Worm (Caenorhabditis elegans): ENCODE measurements around the gene spig-5.
"Not testable (repeated sequence)": the region's sequence is repeated elsewhere in the genome, so short reads cannot be mapped to it uniquely, and the experiment has no call there.

spig-5 gene

DNA sequence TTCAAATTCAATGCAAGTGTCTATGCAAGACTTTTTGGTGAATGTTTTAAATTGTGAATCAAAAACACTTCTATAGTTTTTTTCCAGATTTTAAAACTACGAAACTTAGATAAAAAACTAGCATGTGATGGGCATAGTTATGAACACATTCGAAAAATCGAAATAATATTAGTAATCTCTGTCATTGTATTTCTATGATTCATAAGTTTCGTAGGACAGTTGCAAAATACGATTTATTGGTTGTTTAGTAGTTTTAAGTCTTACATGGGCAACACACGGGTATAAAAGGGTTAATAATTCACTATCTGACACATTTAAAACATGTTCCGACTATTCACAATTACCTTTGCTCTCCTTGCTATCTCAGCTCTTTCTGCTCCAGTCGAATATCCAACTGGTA, at the start of gene spig-5:
Gene spig-5, plus strand, starts transcription at position 301 of the 400 bp plus-strand sequence.
- not testable (repeated sequence) for TF ChIP-seq F13C5.2 (tag; optimal IDR thresholded peaks at IDR 0.05); tra-4 (tag; optimal IDR thresholded peaks at IDR 0.05); sea-1 (GFP tag; conservative IDR thresholded peaks at IDR 0.05)

DNA sequence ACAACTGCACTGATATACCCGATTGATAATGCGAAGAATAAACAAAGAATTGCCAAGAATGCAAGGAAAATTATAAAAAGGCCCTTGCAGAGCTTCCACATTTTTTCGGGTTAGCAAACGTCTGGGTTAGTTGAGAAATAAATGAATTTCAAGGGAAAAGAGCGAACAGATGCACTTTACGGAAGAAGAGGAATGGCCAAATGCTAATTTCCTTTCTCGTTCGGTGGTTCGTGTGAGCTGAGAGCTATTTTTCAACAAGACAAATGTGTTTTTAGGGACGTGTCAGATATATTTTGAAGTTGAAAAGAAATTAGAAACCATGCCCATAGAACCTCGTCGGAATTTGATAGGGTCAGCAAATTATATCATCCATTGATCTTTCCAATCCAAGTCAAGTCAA, 47.4 kb upstream of the spig-5 start, which contains the start of gene F40G12.2:
Gene F40G12.2, minus strand, starts transcription at position 101 of the 400 bp plus-strand sequence.
- no peak for TF ChIP-seq F13C5.2 (tag; optimal IDR thresholded peaks at IDR 0.05)
- TF ChIP-seq hmg-4 (GFP tag; optimal IDR thresholded peaks at IDR 0.05): no peak
- no peak for TF ChIP-seq ets-7 (tag; optimal IDR thresholded peaks at IDR 0.05)
- TF ChIP-seq B0310.2 (tag; optimal IDR thresholded peaks at IDR 0.05): no peak
- TF ChIP-seq tra-4 (tag; optimal IDR thresholded peaks at IDR 0.05): no peak
- no peak for TF ChIP-seq ama-1 (optimal IDR thresholded peaks at IDR 0.05)
- TF ChIP-seq scrt-1 (GFP tag; IDR thresholded peaks at IDR 0.05): no peak
- no peak for TF ChIP-seq hnd-1 (tag; optimal IDR thresholded peaks at IDR 0.05)
- TF ChIP-seq ceh-36 (tag; optimal IDR thresholded peaks at IDR 0.05): no peak
- no peak for TF ChIP-seq ceh-13 (GFP tag; optimal IDR thresholded peaks at IDR 0.05)
- no peak for TF ChIP-seq tbx-37 (GFP tag; conservative IDR thresholded peaks at IDR 0.05)
- no peak for TF ChIP-seq tbx-11 (GFP tag; IDR thresholded peaks at IDR 0.05)
- no peak for TF ChIP-seq aly-1 (tag; optimal IDR thresholded peaks at IDR 0.05)
- TF ChIP-seq pes-1 (GFP tag; IDR thresholded peaks at IDR 0.05): no peak
- TF ChIP-seq sea-1 (GFP tag; conservative IDR thresholded peaks at IDR 0.05): no peak
- no peak for TF ChIP-seq flt-1 (GFP tag; IDR thresholded peaks at IDR 0.05)
- no peak for TF ChIP-seq hmbx-1 (tag; optimal IDR thresholded peaks at IDR 0.05)

DNA sequence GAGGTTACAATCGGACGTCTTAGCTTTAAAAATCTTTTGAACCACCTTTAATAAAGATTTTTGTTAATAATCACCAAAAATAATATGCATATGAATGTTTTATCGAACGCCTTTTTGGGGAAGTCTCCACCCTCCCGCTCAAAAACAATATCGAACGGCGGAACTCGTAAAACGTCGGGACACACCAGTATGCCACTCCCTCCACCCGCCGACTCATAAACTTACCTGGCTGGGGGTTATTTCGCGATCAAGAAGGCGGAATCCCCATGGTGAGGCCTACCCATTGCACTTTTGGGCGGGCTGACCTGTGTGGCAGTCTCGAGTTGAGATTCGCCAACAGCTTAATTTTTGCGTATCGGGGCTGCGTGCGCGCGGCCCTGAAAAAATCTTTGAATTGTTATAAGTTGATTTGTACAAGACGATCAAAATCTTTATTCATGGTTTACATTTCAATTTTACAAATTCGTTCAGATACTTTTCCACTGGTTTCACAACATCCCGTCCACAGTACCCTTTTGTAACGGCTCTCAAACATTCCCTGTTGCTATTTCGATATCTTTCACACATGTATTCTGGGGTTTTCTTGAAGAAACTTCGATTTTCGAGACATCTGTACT, 40.8 kb upstream of the spig-5 start:
- TF ChIP-seq ama-1 (optimal IDR thresholded peaks at IDR 0.05): no peak
- TF ChIP-seq sea-1 (GFP tag; conservative IDR thresholded peaks at IDR 0.05): no peak

DNA sequence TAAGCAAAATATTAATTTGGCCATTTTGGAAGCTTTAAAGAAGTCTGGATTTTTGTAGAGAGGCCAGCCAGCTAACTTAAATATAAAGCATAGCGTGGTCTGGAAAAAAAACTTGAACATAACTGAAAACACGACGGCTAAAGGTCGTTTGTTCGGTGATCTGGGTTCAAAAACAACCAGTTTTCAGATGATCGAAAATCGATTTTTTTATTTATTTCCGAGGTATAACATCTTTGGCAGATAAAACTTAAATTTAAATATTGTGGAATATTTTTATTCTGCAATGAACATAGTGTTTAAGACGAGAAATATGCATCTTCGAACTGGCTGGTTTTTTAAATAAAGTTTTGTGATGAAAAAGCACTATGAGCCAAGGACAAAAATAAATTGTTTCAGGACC, 39.6 kb upstream of the spig-5 start, which contains the start of gene F40G12.4:
Gene F40G12.4, minus strand, starts transcription at position 101 of the 400 bp plus-strand sequence.
- no peak for TF ChIP-seq hnd-1 (tag; optimal IDR thresholded peaks at IDR 0.05)
- TF ChIP-seq B0310.2 (tag; optimal IDR thresholded peaks at IDR 0.05): no peak
- TF ChIP-seq ceh-36 (tag; optimal IDR thresholded peaks at IDR 0.05): no peak
- TF ChIP-seq hmbx-1 (tag; optimal IDR thresholded peaks at IDR 0.05): no peak
- TF ChIP-seq flt-1 (GFP tag; IDR thresholded peaks at IDR 0.05): no peak
- no peak for TF ChIP-seq ceh-13 (GFP tag; optimal IDR thresholded peaks at IDR 0.05)
- TF ChIP-seq pes-1 (GFP tag; IDR thresholded peaks at IDR 0.05): no peak
- TF ChIP-seq tra-4 (tag; optimal IDR thresholded peaks at IDR 0.05): no peak
- TF ChIP-seq ets-7 (tag; optimal IDR thresholded peaks at IDR 0.05): no peak
- TF ChIP-seq aly-1 (tag; optimal IDR thresholded peaks at IDR 0.05): no peak
- TF ChIP-seq scrt-1 (GFP tag; IDR thresholded peaks at IDR 0.05): no peak
- no peak for TF ChIP-seq tbx-11 (GFP tag; IDR thresholded peaks at IDR 0.05)
- TF ChIP-seq sea-1 (GFP tag; conservative IDR thresholded peaks at IDR 0.05): no peak
- TF ChIP-seq ama-1 (optimal IDR thresholded peaks at IDR 0.05): no peak
- no peak for TF ChIP-seq tbx-37 (GFP tag; conservative IDR thresholded peaks at IDR 0.05)
- no peak for TF ChIP-seq hmg-4 (GFP tag; optimal IDR thresholded peaks at IDR 0.05)
- no peak for TF ChIP-seq F13C5.2 (tag; optimal IDR thresholded peaks at IDR 0.05)

DNA sequence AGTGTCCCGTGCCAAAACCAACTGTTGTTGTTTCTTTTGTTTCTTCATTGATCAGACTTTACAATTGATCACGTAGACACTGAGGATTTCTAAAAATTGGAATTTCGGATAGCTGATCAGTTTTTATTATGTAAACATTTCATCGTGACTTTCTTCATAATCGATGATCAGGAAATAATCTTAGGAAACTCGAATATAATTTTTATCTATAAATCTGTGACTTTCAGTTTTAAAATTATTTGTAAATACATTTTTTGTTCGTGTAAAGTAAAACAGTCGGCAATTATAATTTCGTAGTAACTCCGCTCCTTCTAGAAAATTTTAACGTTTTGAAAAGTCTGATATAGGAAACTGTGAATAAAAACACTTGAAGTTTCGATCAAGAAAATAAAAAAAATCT, 37.5 kb upstream of the spig-5 start, which contains the start of gene F40G12.5:
Gene F40G12.5, minus strand, starts transcription at position 101 of the 400 bp plus-strand sequence.
- TF ChIP-seq sea-1 (GFP tag; conservative IDR thresholded peaks at IDR 0.05): no peak

DNA sequence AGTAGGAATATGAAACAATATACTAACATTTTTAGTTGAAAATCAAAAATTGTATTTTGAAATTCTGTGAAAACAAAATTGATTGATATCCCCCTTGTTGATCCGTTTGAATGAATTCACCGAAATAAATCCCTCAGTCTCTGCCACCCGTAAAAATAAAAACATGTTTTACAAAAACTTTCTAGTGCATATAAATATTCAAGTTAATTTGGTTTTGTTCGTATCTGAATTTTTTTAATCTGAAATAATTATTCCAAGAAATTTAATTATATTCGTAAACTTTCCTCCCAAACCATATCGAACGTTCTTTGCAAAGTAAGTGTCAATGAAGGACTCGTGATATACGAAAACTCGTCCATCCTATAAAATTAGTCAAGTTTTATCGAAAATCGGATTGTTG, 35.2 kb upstream of the spig-5 start, which contains the start of gene F40G12.6:
Gene F40G12.6, minus strand, starts transcription at position 101 of the 400 bp plus-strand sequence.
- no peak for TF ChIP-seq ama-1 (optimal IDR thresholded peaks at IDR 0.05)
- TF ChIP-seq F13C5.2 (tag; optimal IDR thresholded peaks at IDR 0.05): no peak
- no peak for TF ChIP-seq ceh-13 (GFP tag; optimal IDR thresholded peaks at IDR 0.05)
- no peak for TF ChIP-seq tbx-11 (GFP tag; IDR thresholded peaks at IDR 0.05)

DNA sequence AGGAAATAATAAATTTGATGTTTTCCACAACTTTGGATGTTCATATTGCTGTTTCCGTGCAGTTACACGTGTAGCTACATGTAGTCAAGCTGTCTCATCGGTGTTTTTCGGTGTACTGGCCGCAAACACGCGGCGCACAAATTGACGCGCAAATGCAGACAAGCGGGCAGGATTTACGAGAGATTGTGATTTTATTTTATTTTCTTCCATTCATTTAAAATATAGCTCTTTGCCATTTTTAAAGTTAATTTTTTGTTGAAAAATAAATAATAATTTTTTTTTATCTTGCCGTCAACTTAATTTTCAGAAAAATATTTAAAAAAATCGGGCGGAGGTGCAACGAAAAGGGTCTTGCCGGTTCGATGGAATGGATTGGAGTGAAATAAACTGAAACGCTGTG, 34.0 kb upstream of the spig-5 start, which contains the start of gene F40G12.7:
Gene F40G12.7, plus strand, starts transcription at position 301 of the 400 bp plus-strand sequence.
- TF ChIP-seq hmg-4 (GFP tag; optimal IDR thresholded peaks at IDR 0.05); aly-1 (tag; optimal IDR thresholded peaks at IDR 0.05); tbx-37 (GFP tag; conservative IDR thresholded peaks at IDR 0.05): not testable (repeated sequence)

DNA sequence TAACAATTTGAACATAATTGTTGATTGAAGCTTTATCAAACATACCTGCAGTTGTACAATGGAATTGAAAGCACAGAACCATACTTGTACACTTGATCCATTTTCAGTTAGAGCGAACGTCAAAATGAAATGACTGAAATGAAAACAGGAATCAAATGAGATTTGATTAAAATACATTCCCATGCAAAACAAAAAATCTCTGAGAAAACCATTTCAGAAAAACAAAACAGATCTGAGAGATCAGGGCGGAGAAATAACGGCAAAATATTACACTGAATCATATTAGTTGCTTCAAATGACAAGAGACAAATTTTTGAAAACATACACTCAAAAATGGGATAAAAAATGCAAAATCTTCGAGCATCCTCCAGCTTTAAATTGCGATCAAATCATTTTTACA, 28.5 kb upstream of the spig-5 start, which contains the start of gene srt-33:
Gene srt-33, minus strand, starts transcription at position 101 of the 400 bp plus-strand sequence.
- TF ChIP-seq flt-1 (GFP tag; IDR thresholded peaks at IDR 0.05) (no peak), aly-1 (tag; optimal IDR thresholded peaks at IDR 0.05) (no peak), B0310.2 (tag; optimal IDR thresholded peaks at IDR 0.05) (no peak), hmg-4 (GFP tag; optimal IDR thresholded peaks at IDR 0.05) (no peak), sea-1 (GFP tag; conservative IDR thresholded peaks at IDR 0.05) (no peak), hnd-1 (tag; optimal IDR thresholded peaks at IDR 0.05) (no peak), tbx-37 (GFP tag; conservative IDR thresholded peaks at IDR 0.05) (no peak), ceh-36 (tag; optimal IDR thresholded peaks at IDR 0.05) (no peak), scrt-1 (GFP tag; IDR thresholded peaks at IDR 0.05) (no peak), hmbx-1 (tag; optimal IDR thresholded peaks at IDR 0.05) (no peak), ceh-13 (GFP tag; optimal IDR thresholded peaks at IDR 0.05) (no peak), ets-7 (tag; optimal IDR thresholded peaks at IDR 0.05) (no peak), ama-1 (optimal IDR thresholded peaks at IDR 0.05) (no peak), tra-4 (tag; optimal IDR thresholded peaks at IDR 0.05) (no peak)
